Fruit fly (Drosophila melanogaster) whole organism, embryonic: ENCODE results near the gene Cyp4ac2.
A peak's percentile ranks its signal among the peaks of the same experiment; 100 is the strongest.

Experiments used
- Antp ChIP-seq: fragments of 200-800 bp; sonication (Bioruptor generic); optimal IDR thresholded peaks from 3 replicates; lab custom pipeline; 2016; ENCODE audit warnings: missing biosample characterization, missing genetic modification characterization
- Bgb ChIP-seq: fragments of 200-800 bp; sonication (Bioruptor generic); IDR thresholded peaks from 2 replicates; pipeline ENCODE4 v1.3.6; 2022; ENCODE audit warnings: missing biosample characterization, missing genetic modification characterization; ENCODE audit not compliant: partially characterized antibody
- CG10147 ChIP-seq: fragments of 200-800 bp; sonication (Bioruptor generic); optimal IDR thresholded peaks from 2 replicates; lab custom pipeline; 2019; ENCODE audit warnings: missing biosample characterization, mild to moderate bottlenecking, missing genetic modification characterization, moderate library complexity
- CG10654 ChIP-seq: fragments of 200-800 bp; sonication (Bioruptor generic); optimal IDR thresholded peaks from 2 replicates; lab custom pipeline; 2016; ENCODE audit warnings: missing biosample characterization, missing genetic modification characterization
- CG11456 ChIP-seq: fragments of 200-800 bp; sonication (Bioruptor generic); IDR thresholded peaks from 3 replicates; pipeline ENCODE4 v1.3.6; 2022; ENCODE audit warnings: missing biosample characterization, missing genetic modification characterization
- CG12299 ChIP-seq: fragments of 200-800 bp; sonication (Bioruptor generic); optimal IDR thresholded peaks from 2 replicates; lab custom pipeline; 2018; ENCODE audit warnings: missing biosample characterization, mild to moderate bottlenecking, missing genetic modification characterization
- CG13123 ChIP-seq: fragments of 200-800 bp; sonication (Bioruptor generic); optimal IDR thresholded peaks from 2 replicates; lab custom pipeline; 2016; ENCODE audit warnings: missing biosample characterization, missing genetic modification characterization
- CG13775 ChIP-seq: fragments of 200-800 bp; sonication (Bioruptor generic); optimal IDR thresholded peaks from 3 replicates; lab custom pipeline; 2017; ENCODE audit warnings: missing biosample characterization, mild to moderate bottlenecking, missing genetic modification characterization
- CG17802 ChIP-seq: fragments of 200-800 bp; sonication (Bioruptor generic); optimal IDR thresholded peaks from 2 replicates; lab custom pipeline; 2018; ENCODE audit warnings: missing biosample characterization, mild to moderate bottlenecking, missing genetic modification characterization, moderate library complexity
- CG17912 ChIP-seq: fragments of 200-800 bp; sonication (Bioruptor generic); optimal IDR thresholded peaks from 2 replicates; lab custom pipeline; 2018; ENCODE audit warnings: missing biosample characterization, mild to moderate bottlenecking, missing genetic modification characterization
- CG18011 ChIP-seq: fragments of 200-800 bp; sonication (Bioruptor generic); optimal IDR thresholded peaks from 2 replicates; lab custom pipeline; 2017; ENCODE audit warnings: missing biosample characterization, missing genetic modification characterization, mild to moderate bottlenecking, moderate library complexity, missing genotype
- CG2129 ChIP-seq: fragments of 200-800 bp; sonication (Bioruptor generic); IDR thresholded peaks from 2 replicates; pipeline ENCODE4 v1.3.6; 2022; ENCODE audit warnings: missing biosample characterization, missing genetic modification characterization; ENCODE audit not compliant: partially characterized antibody
- CG3407 ChIP-seq: fragments of 200-800 bp; sonication (Bioruptor generic); optimal IDR thresholded peaks from 2 replicates; lab custom pipeline; 2018; ENCODE audit warnings: missing biosample characterization, mild to moderate bottlenecking, missing genetic modification characterization
- CG3995 ChIP-seq: fragments of 200-800 bp; sonication (Bioruptor generic); optimal IDR thresholded peaks from 3 replicates; lab custom pipeline; 2016; ENCODE audit warnings: missing biosample characterization, missing genetic modification characterization
- CG4360 ChIP-seq: fragments of 200-800 bp; sonication (Bioruptor generic); IDR thresholded peaks from 2 replicates; pipeline ENCODE4 v1.3.6; 2022; ENCODE audit warnings: missing biosample characterization, missing genetic modification characterization
- CG4424 ChIP-seq: fragments of 200-800 bp; sonication (Bioruptor generic); optimal IDR thresholded peaks from 3 replicates; lab custom pipeline; 2016; ENCODE audit warnings: missing biosample characterization, missing genetic modification characterization
- CG4707 ChIP-seq: fragments of 200-800 bp; sonication (Bioruptor generic); optimal IDR thresholded peaks from 2 replicates; lab custom pipeline; 2018; ENCODE audit warnings: missing biosample characterization, mild to moderate bottlenecking, missing genetic modification characterization, moderate library complexity
- CG4730 ChIP-seq: fragments of 200-800 bp; sonication (Bioruptor generic); IDR thresholded peaks from 2 replicates; pipeline ENCODE4 v1.3.6; 2022; ENCODE audit warnings: missing biosample characterization, missing genetic modification characterization
- CG7556 ChIP-seq: fragments of 200-800 bp; sonication (Bioruptor generic); optimal IDR thresholded peaks from 2 replicates; lab custom pipeline; 2017; ENCODE audit warnings: missing biosample characterization, mild to moderate bottlenecking, missing genetic modification characterization
- CG8290 ChIP-seq, 3 experiments: fragments of 200-800 bp; sonication (Bioruptor generic); optimal IDR thresholded peaks; 2 replicates each; lab custom pipeline; 2016 to 2019; ENCODE audit warnings: missing biosample characterization in 3 of 3, missing genetic modification characterization in 3 of 3, mild to moderate bottlenecking in 2 of 3, moderate library complexity in 1 of 3
- CG8388 ChIP-seq: fragments of 200-800 bp; sonication (Bioruptor generic); optimal IDR thresholded peaks from 2 replicates; lab custom pipeline; 2019; ENCODE audit warnings: missing biosample characterization, mild to moderate bottlenecking, missing genetic modification characterization, moderate library complexity
- CTCF ChIP-seq: fragments of 200-800 bp; sonication (Bioruptor generic); optimal IDR thresholded peaks from 2 replicates; lab custom pipeline; 2017; ENCODE audit warnings: missing biosample characterization, mild to moderate bottlenecking, missing genetic modification characterization, moderate library complexity
- CrebB ChIP-seq: fragments of 200-800 bp; sonication (Bioruptor generic); optimal IDR thresholded peaks from 3 replicates; lab custom pipeline; 2018; ENCODE audit warnings: missing biosample characterization, mild to moderate bottlenecking, missing genetic modification characterization
- Dref ChIP-seq: fragments of 200-800 bp; sonication (Bioruptor generic); IDR thresholded peaks from 2 replicates; pipeline ENCODE4 v1.3.6; 2022; ENCODE audit warnings: missing biosample characterization, missing genetic modification characterization
- Drgx ChIP-seq: fragments of 200-800 bp; sonication (Bioruptor generic); IDR thresholded peaks from 2 replicates; pipeline ENCODE4 v1.3.6; 2022; ENCODE audit warnings: missing biosample characterization, missing genetic modification characterization
- ERR ChIP-seq: fragments of 200-800 bp; sonication (Bioruptor generic); optimal IDR thresholded peaks from 2 replicates; lab custom pipeline; 2016; ENCODE audit warnings: missing biosample characterization, missing genetic modification characterization
- Fer2 ChIP-seq: fragments of 200-800 bp; sonication (Bioruptor generic); optimal IDR thresholded peaks from 2 replicates; lab custom pipeline; 2018; ENCODE audit warnings: missing biosample characterization, mild to moderate bottlenecking, missing genetic modification characterization, moderate library complexity
- HLH54F ChIP-seq: fragments of 200-800 bp; sonication (Bioruptor generic); optimal IDR thresholded peaks from 3 replicates; lab custom pipeline; 2016; ENCODE audit warnings: missing biosample characterization, missing genetic modification characterization
- Hr3 ChIP-seq: fragments of 200-800 bp; sonication (Bioruptor generic); optimal IDR thresholded peaks from 3 replicates; lab custom pipeline; 2016; ENCODE audit warnings: missing biosample characterization, missing genetic modification characterization
- NC2α ChIP-seq: fragments of 200-800 bp; sonication (Bioruptor generic); optimal IDR thresholded peaks from 2 replicates; lab custom pipeline; 2016; ENCODE audit warnings: missing biosample characterization, missing genetic modification characterization
- NfI ChIP-seq: fragments of 200-800 bp; sonication (Bioruptor generic); optimal IDR thresholded peaks from 3 replicates; lab custom pipeline; 2018; ENCODE audit warnings: missing biosample characterization, mild to moderate bottlenecking, missing genetic modification characterization, moderate library complexity
- Rx ChIP-seq: fragments of 200-800 bp; sonication (Bioruptor generic); IDR thresholded peaks from 2 replicates; pipeline ENCODE4 v1.3.6; 2022; ENCODE audit warnings: missing biosample characterization, missing genetic modification characterization
- Spps ChIP-seq: fragments of 200-800 bp; sonication (Bioruptor generic); optimal IDR thresholded peaks from 2 replicates; lab custom pipeline; 2018; ENCODE audit warnings: missing biosample characterization, mild to moderate bottlenecking, missing genetic modification characterization
- Ssrp ChIP-seq: fragments of 200-800 bp; sonication (Bioruptor generic); optimal IDR thresholded peaks from 2 replicates; lab custom pipeline; 2018; ENCODE audit warnings: missing biosample characterization, mild to moderate bottlenecking, missing genetic modification characterization, moderate library complexity
- Vsx1 ChIP-seq: fragments of 200-800 bp; sonication (Bioruptor generic); optimal IDR thresholded peaks from 2 replicates; lab custom pipeline; 2017; ENCODE audit warnings: missing biosample characterization, mild to moderate bottlenecking, missing genetic modification characterization, missing genetic modification reagents
- ab ChIP-seq: fragments of 200-800 bp; sonication (Bioruptor generic); optimal IDR thresholded peaks from 2 replicates; lab custom pipeline; 2016; ENCODE audit warnings: missing biosample characterization, missing genetic modification characterization
- cas ChIP-seq: fragments of 200-800 bp; sonication (Bioruptor generic); IDR thresholded peaks from 2 replicates; pipeline ENCODE4 v1.3.6; 2022; ENCODE audit warnings: missing biosample characterization, missing genetic modification characterization
- dan ChIP-seq: fragments of 200-800 bp; sonication (Bioruptor generic); IDR thresholded peaks from 2 replicates; pipeline ENCODE4 v1.3.6; 2022; ENCODE audit warnings: missing biosample characterization, missing genetic modification characterization
- dysf ChIP-seq: fragments of 200-800 bp; sonication (Bioruptor generic); IDR thresholded peaks from 3 replicates; pipeline ENCODE4 v1.3.6; 2022; ENCODE audit warnings: missing biosample characterization, missing genetic modification characterization
- gce ChIP-seq: fragments of 200-800 bp; sonication (Bioruptor generic); IDR thresholded peaks from 3 replicates; pipeline ENCODE4 v1.3.6; 2022; ENCODE audit warnings: missing biosample characterization, missing genetic modification characterization
- gsb-n ChIP-seq: fragments of 200-800 bp; sonication (Bioruptor generic); optimal IDR thresholded peaks from 3 replicates; lab custom pipeline; 2018; ENCODE audit warnings: missing biosample characterization, mild to moderate bottlenecking, missing genetic modification characterization
- jumu ChIP-seq: fragments of 200-800 bp; sonication (Bioruptor generic); optimal IDR thresholded peaks from 3 replicates; lab custom pipeline; 2016; ENCODE audit warnings: missing biosample characterization, missing genetic modification characterization
- kay ChIP-seq: fragments of 200-800 bp; sonication (Bioruptor generic); optimal IDR thresholded peaks from 2 replicates; lab custom pipeline; 2016; ENCODE audit warnings: missing biosample characterization, missing genetic modification characterization
- lbe ChIP-seq: fragments of 200-800 bp; sonication (Bioruptor generic); optimal IDR thresholded peaks from 2 replicates; lab custom pipeline; 2016; ENCODE audit warnings: missing biosample characterization, mild to moderate bottlenecking, missing genetic modification characterization
- nerfin-2 ChIP-seq: fragments of 200-800 bp; sonication (Bioruptor generic); IDR thresholded peaks from 2 replicates; pipeline ENCODE4 v1.3.6; 2022; ENCODE audit warnings: missing biosample characterization, missing genetic modification characterization; ENCODE audit not compliant: partially characterized antibody
- odd ChIP-seq: fragments of 200-800 bp; sonication (Bioruptor generic); optimal IDR thresholded peaks from 2 replicates; lab custom pipeline; 2017; ENCODE audit warnings: missing biosample characterization, mild to moderate bottlenecking, missing genetic modification characterization
- pfk ChIP-seq: fragments of 200-800 bp; sonication (Bioruptor generic); optimal IDR thresholded peaks from 2 replicates; lab custom pipeline; 2018; ENCODE audit warnings: missing biosample characterization, mild to moderate bottlenecking, missing genetic modification characterization, moderate library complexity
- row ChIP-seq: fragments of 200-800 bp; sonication (Bioruptor generic); IDR thresholded peaks from 3 replicates; pipeline ENCODE4 v1.3.6; 2022; ENCODE audit warnings: missing biosample characterization, missing genetic modification characterization
- usp ChIP-seq: fragments of >200 bp; optimal IDR thresholded peaks from 2 replicates; lab custom pipeline; 2017; ENCODE audit warnings: missing biosample characterization, missing genetic modification characterization
- zen2 ChIP-seq: fragments of 200-800 bp; sonication (Bioruptor generic); IDR thresholded peaks from 3 replicates; pipeline ENCODE4 v1.3.6; 2022; ENCODE audit warnings: missing biosample characterization, missing genetic modification characterization; ENCODE audit not compliant: partially characterized antibody

The Cyp4ac2 gene

dm6 chr2L:5237899-5238566 lies 28.2 kb upstream of the Cyp4ac2 start (continued):
- TF ChIP-seq Dref (no peak), Antp (GFP tag; lab: Kevin White, UChicago) (no peak), nerfin-2 (no peak), NfI (GFP tag; lab: Kevin White, UChicago) (no peak), ab (GFP tag; lab: Kevin White, UChicago) (no peak), Drgx (GFP tag; lab: Robert Waterston, UW) (no peak), Rx (GFP tag; lab: Robert Waterston, UW) (no peak), Spps (tag; lab: Kevin White, UChicago) (peak; percentile 76), Bgb (GFP tag; lab: Robert Waterston, UW) (no peak), CG17912 (no peak), CG3995 (GFP tag; lab: Kevin White, UChicago) (no peak), CG17802 (tag; lab: Kevin White, UChicago) (peak; percentile 0), CG4730 (peak; percentile 32; the same call in 1 of the 2 replicates), CG8388 (GFP tag; lab: Kevin White, UChicago) (peak; percentile 88), HLH54F (GFP tag; lab: Kevin White, UChicago) (no peak), CG4360 (GFP tag; lab: Robert Waterston, UW) (no peak), CG4424 (GFP tag; lab: Kevin White, UChicago) (peak; percentile 71), CG3407 (GFP tag; lab: Kevin White, UChicago) (peak; percentile 65), CrebB (tag; lab: Kevin White, UChicago) (no peak), CG2129 (GFP tag; lab: Robert Waterston, UW) (no peak), lbe (GFP tag; lab: Kevin White, UChicago) (no peak), odd (GFP tag; lab: Kevin White, UChicago) (peak; percentile 6), CG12299 (tag; lab: Kevin White, UChicago) (no peak), CG13775 (peak; percentile 60), kay (peak; percentile 5), CG7556 (GFP tag; lab: Kevin White, UChicago) (peak; percentile 74), gsb-n (tag; lab: Kevin White, UChicago) (peak; percentile 93), CG18011 (GFP tag; lab: Kevin White, UChicago) (no peak), dysf (GFP tag; lab: Robert Waterston, UW) (no peak), CG13123 (no peak), CG10654 (GFP tag; lab: Kevin White, UChicago) (peak; percentile 20), cas (no peak), gce (GFP tag; lab: Robert Waterston, UW) (0 out of 3 replicates have a peak, but pooled peaks have one; percentile 18), usp (GFP tag; lab: Kevin White, UChicago) (no peak), CG4707 (GFP tag; lab: Kevin White, UChicago) (no peak), ERR (GFP tag; lab: Kevin White, UChicago) (no peak), Fer2 (tag; lab: Kevin White, UChicago) (no peak), dan (GFP tag; lab: Robert Waterston, UW) (no peak), zen2 (GFP tag; lab: Robert Waterston, UW) (no peak), CG8290 (GFP tag; optimal IDR thresholded peaks at IDR 0.05; lab: Kevin White, UChicago) (peak; percentile 18), CG8290 (tag; optimal IDR thresholded peaks at IDR 0.05; lab: Kevin White, UChicago) (no peak), CTCF (GFP tag; lab: Kevin White, UChicago) (no peak), NC2α (no peak), CG11456 (GFP tag; lab: Robert Waterston, UW) (no peak), Vsx1 (GFP tag; lab: Kevin White, UChicago) (peak; percentile 37), Ssrp (tag; lab: Kevin White, UChicago) (peak; percentile 80), CG10147 (no peak), jumu (GFP tag; lab: Kevin White, UChicago) (no peak), row (GFP tag; lab: Robert Waterston, UW) (peak; percentile 76), pfk (GFP tag; lab: Kevin White, UChicago) (no peak), Hr3 (peak; percentile 65)
